Worm (Caenorhabditis elegans): Measurements from ENCODE around the gene F46F5.16.

ce11 chrII:753469-753868 is 33.6 kb upstream of the F46F5.16 start:
- no peak for TF ChIP-seq aly-1 (tag; optimal IDR thresholded peaks at IDR 0.05)
- no peak for TF ChIP-seq ama-1 (optimal IDR thresholded peaks at IDR 0.05)
- no peak for TF ChIP-seq flt-1 (GFP tag; IDR thresholded peaks at IDR 0.05)

Data from whole organism, early embryonic.